Fruit fly (Drosophila melanogaster) whole organism, wandering third instar larva: ENCODE measurements around the gene Vps33B.

ENCODE experiments used
- Abd-B ChIP-seq: fragments of >200 bp; optimal IDR thresholded peaks from 2 replicates; lab custom pipeline; 2017; ENCODE audit warnings: missing biosample characterization, missing genetic modification characterization
- GATAd ChIP-seq: sonication (Bioruptor generic); optimal IDR thresholded peaks from 2 replicates; lab custom pipeline; 2016; ENCODE audit warnings: missing biosample characterization, missing genetic modification characterization
- Hr78 ChIP-seq: fragments of >200 bp; optimal IDR thresholded peaks from 2 replicates; lab custom pipeline; 2017; ENCODE audit warnings: missing biosample characterization, missing genetic modification characterization
- N ChIP-seq: fragments of >200 bp; optimal IDR thresholded peaks from 2 replicates; lab custom pipeline; 2018; ENCODE audit warnings: missing biosample characterization, missing external identifiers, missing genetic modification characterization
- Rel ChIP-seq, 2 experiments: fragments of 200-800 bp; sonication (Bioruptor generic) in 1 of 2; optimal IDR thresholded peaks; 2 replicates in 1 of 2; 3 replicates in 1 of 2; lab custom pipeline; 2016 to 2019; ENCODE audit warnings: mild to moderate bottlenecking in 2 of 2, missing biosample characterization in 2 of 2, missing genetic modification characterization in 2 of 2, moderate library complexity in 1 of 2
- br ChIP-seq: fragments of 200-800 bp; sonication (Bioruptor generic); optimal IDR thresholded peaks from 2 replicates; lab custom pipeline; 2016; ENCODE audit warnings: missing biosample characterization, missing genetic modification characterization
- brk ChIP-seq: fragments of 200-800 bp; sonication (Bioruptor generic); optimal IDR thresholded peaks from 2 replicates; lab custom pipeline; 2016; ENCODE audit warnings: missing biosample characterization, mild to moderate bottlenecking, missing genetic modification characterization
- dmrt93B ChIP-seq: fragments of 200-800 bp; sonication (Bioruptor generic); optimal IDR thresholded peaks from 2 replicates; lab custom pipeline; 2018; ENCODE audit warnings: missing biosample characterization, mild to moderate bottlenecking, missing genetic modification characterization
- h ChIP-seq: fragments of 200-800 bp; sonication (Bioruptor generic); optimal IDR thresholded peaks from 3 replicates; lab custom pipeline; 2016; ENCODE audit warnings: missing biosample characterization, mild to moderate bottlenecking, missing genetic modification characterization
- psq ChIP-seq: fragments of 200-800 bp; sonication (Bioruptor generic); optimal IDR thresholded peaks from 3 replicates; lab custom pipeline; 2017; ENCODE audit warnings: missing biosample characterization, mild to moderate bottlenecking, missing genetic modification characterization, moderate library complexity
- sv ChIP-seq: fragments of 200-800 bp; sonication (Bioruptor generic); optimal IDR thresholded peaks from 3 replicates; lab custom pipeline; 2016; ENCODE audit warnings: missing biosample characterization, missing genetic modification characterization
- tai ChIP-seq: sonication (Bioruptor generic); optimal IDR thresholded peaks from 2 replicates; lab custom pipeline; 2016; ENCODE audit warnings: missing biosample characterization, missing genetic modification characterization
- usp ChIP-seq: fragments of >200 bp; optimal IDR thresholded peaks from 2 replicates; lab custom pipeline; 2017; ENCODE audit warnings: missing biosample characterization, missing genetic modification characterization

DNA sequence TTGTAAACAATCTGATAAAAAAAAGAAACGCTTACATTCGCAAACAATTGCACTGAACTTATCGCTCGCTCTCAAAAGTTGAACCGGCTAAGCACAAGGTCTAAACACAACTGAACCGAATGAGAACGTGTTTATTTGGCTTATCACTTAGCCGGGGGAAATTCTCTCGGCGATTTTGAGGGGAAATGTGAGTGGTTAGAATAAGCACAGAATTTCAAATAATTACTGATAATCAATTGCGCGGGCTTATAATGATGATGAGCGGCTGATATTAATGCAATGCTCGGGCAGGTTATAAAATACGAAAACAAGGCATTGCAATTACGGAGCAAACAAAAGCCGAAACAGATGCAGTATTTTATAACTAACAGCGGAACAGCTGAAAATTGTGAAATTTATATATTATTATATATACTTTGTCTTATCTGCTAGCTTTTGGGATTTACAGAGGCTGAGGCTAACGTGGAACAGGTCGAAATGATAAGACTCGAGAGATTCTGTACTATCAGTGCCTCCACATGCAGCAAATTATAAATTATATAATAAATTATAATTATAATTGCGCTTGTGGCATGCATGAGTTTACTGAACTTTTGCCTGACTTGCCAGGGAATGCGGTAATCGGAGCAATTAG, 34.8 kb upstream of the Vps33B start:
- TF ChIP-seq Rel (GFP tag; optimal IDR thresholded peaks at IDR 0.05; lab: Kevin White, UChicago), result no peak
- TF ChIP-seq Rel (tag; optimal IDR thresholded peaks at IDR 0.05; lab: Kevin White, UChicago), result peak; percentile 89
- TF ChIP-seq usp (GFP tag; lab: Kevin White, UChicago), result no peak
- TF ChIP-seq psq, result no peak
- TF ChIP-seq Hr78, result no peak
- no peak for TF ChIP-seq br
- no peak for TF ChIP-seq brk (GFP tag; lab: Kevin White, UChicago)
- no peak for TF ChIP-seq sv (GFP tag; lab: Kevin White, UChicago)
- no peak for TF ChIP-seq tai (GFP tag; lab: Kevin White, UChicago)
- no peak for TF ChIP-seq Abd-B
- TF ChIP-seq N (GFP tag; lab: Kevin White, UChicago), result no peak
- TF ChIP-seq GATAd, result no peak
- TF ChIP-seq dmrt93B (GFP tag; lab: Kevin White, UChicago), result no peak
- no peak for TF ChIP-seq h (GFP tag; lab: Kevin White, UChicago)
